Fruit fly (Drosophila melanogaster): Measurements from ENCODE around the gene CG13361.
A peak's percentile ranks its signal among the peaks of the same experiment; 100 is the strongest.

Gene CG13361

DNA sequence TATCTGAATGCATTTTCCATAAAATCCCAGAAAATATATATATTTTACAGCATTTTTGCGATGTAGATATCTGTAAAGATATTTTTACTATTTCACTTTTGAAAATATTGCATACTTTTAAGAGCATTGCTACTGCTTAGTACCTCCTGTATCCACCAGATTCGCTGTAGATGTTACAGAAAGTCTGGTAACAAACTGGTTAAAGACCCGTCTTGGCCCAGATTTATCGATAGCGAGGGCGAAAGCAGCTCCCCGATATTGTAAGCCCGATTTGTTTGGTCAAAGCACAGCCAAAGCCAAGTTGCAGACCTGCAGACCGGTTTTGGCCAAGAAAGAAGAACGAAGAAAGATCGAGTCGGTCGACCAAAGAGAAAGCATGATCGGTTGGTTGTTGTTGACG, 31.0 kb upstream of the CG13361 start, which contains the start of gene tw:
tw (plus strand) TSS at position 291 of the 400 bp plus-strand sequence.
- TF ChIP-seq brk (GFP tag; optimal IDR thresholded peaks at IDR 0.05) (no peak), jim (GFP tag; optimal IDR thresholded peaks at IDR 0.05) (no peak), Myc (optimal IDR thresholded peaks at IDR 0.05) (peak; percentile 54), pan (optimal IDR thresholded peaks at IDR 0.05) (no peak), foxo (GFP tag; optimal IDR thresholded peaks at IDR 0.05) (peak in 1 of 2 experiments; percentile 9), psq (GFP tag; optimal IDR thresholded peaks at IDR 0.05) (peak; percentile 28), Hr83 (GFP tag; optimal IDR thresholded peaks at IDR 0.05; ENCODE audit: poor library complexity, severe bottlenecking) (no peak), Dif (GFP tag; optimal IDR thresholded peaks at IDR 0.05; ENCODE audit: partially characterized antibody) (peak; percentile 31), Abd-B (GFP tag; optimal IDR thresholded peaks at IDR 0.05) (no peak), fru (GFP tag; optimal IDR thresholded peaks at IDR 0.05) (peak; percentile 36)

DNA sequence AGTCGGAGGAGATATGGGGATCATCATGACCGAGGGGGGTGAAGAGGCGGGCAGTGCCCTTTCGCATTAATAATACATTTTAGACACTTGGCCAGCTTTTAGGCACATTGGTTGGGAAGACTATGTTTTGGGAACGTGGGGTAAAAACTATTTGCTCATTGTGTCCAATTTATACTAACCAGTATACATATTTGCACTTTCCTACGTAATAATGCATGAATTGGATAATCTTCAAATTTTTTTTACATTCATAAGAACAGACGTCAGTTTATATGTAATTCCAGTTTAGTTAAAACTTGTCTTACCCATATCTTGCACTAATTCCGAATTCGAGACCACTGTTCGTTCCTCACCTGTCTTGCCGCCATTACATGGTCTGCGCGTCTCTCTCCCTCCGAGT, 25.9 kb upstream of the CG13361 start:
- TF ChIP-seq fru (GFP tag; optimal IDR thresholded peaks at IDR 0.05): peak; percentile 82
- TF ChIP-seq HLH106 (tag; optimal IDR thresholded peaks at IDR 0.05): peak; percentile 58
- TF ChIP-seq br (GFP tag; optimal IDR thresholded peaks at IDR 0.05): peak; percentile 12
- no peak for TF ChIP-seq Dfd (GFP tag; optimal IDR thresholded peaks at IDR 0.05)
- peak; percentile 11 for TF ChIP-seq Hnf4 (GFP tag; optimal IDR thresholded peaks at IDR 0.05)
- no peak for TF ChIP-seq CG32264 (GFP tag; optimal IDR thresholded peaks at IDR 0.05)
- TF ChIP-seq Abd-B (GFP tag; optimal IDR thresholded peaks at IDR 0.05): no peak
- TF ChIP-seq h (GFP tag; optimal IDR thresholded peaks at IDR 0.05): peak; percentile 64
- no peak for TF ChIP-seq Dif (GFP tag; optimal IDR thresholded peaks at IDR 0.05; ENCODE audit: partially characterized antibody)
- no peak for TF ChIP-seq CG9705 (GFP tag; optimal IDR thresholded peaks at IDR 0.05)
- no peak for TF ChIP-seq sage (GFP tag; optimal IDR thresholded peaks at IDR 0.05)
- no peak for TF ChIP-seq dl (GFP tag; optimal IDR thresholded peaks at IDR 0.05; ENCODE audit: insufficient read depth in 1 of 2, partially characterized antibody in 2 of 2)
- peak; percentile 53 for TF ChIP-seq OdsH (GFP tag; optimal IDR thresholded peaks at IDR 0.05)
- TF ChIP-seq woc (GFP tag; optimal IDR thresholded peaks at IDR 0.05): peak; percentile 83
- TF ChIP-seq ey (GFP tag; optimal IDR thresholded peaks at IDR 0.05): peak; percentile 61
- TF ChIP-seq foxo (GFP tag; optimal IDR thresholded peaks at IDR 0.05): peak in 1 of 2 experiments; percentile 75
- peak; percentile 70 for TF ChIP-seq psq (GFP tag; optimal IDR thresholded peaks at IDR 0.05)
- peak; percentile 11 for TF ChIP-seq dmrt93B (GFP tag; optimal IDR thresholded peaks at IDR 0.05)
- peak; percentile 53 for TF ChIP-seq Sp1 (GFP tag; optimal IDR thresholded peaks at IDR 0.05)
- TF ChIP-seq pan (optimal IDR thresholded peaks at IDR 0.05): no peak
- TF ChIP-seq rgr (GFP tag; optimal IDR thresholded peaks at IDR 0.05): peak; percentile 44

DNA sequence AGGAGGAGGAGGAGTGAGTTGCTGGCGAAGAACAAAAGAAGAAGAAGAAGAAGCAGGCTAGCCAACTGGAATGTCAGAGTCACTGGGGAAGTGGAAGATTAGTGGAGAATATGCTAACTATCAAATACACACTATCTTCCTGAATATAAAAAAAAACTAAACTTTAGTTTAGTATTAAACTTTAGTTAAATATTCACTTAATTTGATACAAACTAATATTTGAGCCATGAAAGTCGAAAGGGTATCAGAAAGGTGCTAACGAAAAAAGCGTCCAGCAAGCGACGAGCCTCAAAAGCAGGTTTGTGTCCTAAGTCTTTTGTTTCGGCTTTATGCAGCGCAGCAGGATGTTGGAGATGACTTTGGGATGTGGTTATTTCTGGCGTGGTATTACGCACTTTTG, 21.7 kb upstream of the CG13361 start:
- TF ChIP-seq Jra (GFP tag; optimal IDR thresholded peaks at IDR 0.05): peak; percentile 40
- TF ChIP-seq Dif (GFP tag; optimal IDR thresholded peaks at IDR 0.05; ENCODE audit: partially characterized antibody): no peak
- TF ChIP-seq N (GFP tag; optimal IDR thresholded peaks at IDR 0.05): no peak
- TF ChIP-seq ey (GFP tag; optimal IDR thresholded peaks at IDR 0.05): peak; percentile 74
- no peak for TF ChIP-seq jim (GFP tag; optimal IDR thresholded peaks at IDR 0.05)
- TF ChIP-seq lola (GFP tag; optimal IDR thresholded peaks at IDR 0.05): no peak
- TF ChIP-seq CG9705 (GFP tag; optimal IDR thresholded peaks at IDR 0.05): peak; percentile 26
- peak; percentile 12 for TF ChIP-seq Rel (GFP tag; optimal IDR thresholded peaks at IDR 0.05)
- TF ChIP-seq Rel (tag; optimal IDR thresholded peaks at IDR 0.05): no peak
- TF ChIP-seq Hr83 (GFP tag; optimal IDR thresholded peaks at IDR 0.05; ENCODE audit: poor library complexity, severe bottlenecking): no peak
- no peak for TF ChIP-seq Hr78 (GFP tag; optimal IDR thresholded peaks at IDR 0.05)
- peak; percentile 38 for TF ChIP-seq CG32264 (GFP tag; optimal IDR thresholded peaks at IDR 0.05)
- no peak for TF ChIP-seq pan (optimal IDR thresholded peaks at IDR 0.05)
- peak; percentile 79 for TF ChIP-seq OdsH (GFP tag; optimal IDR thresholded peaks at IDR 0.05)
- TF ChIP-seq Vsx2 (GFP tag; optimal IDR thresholded peaks at IDR 0.05; ENCODE audit: partially characterized antibody): no peak
- TF ChIP-seq HLH106 (tag; optimal IDR thresholded peaks at IDR 0.05): peak; percentile 77
- no peak for TF ChIP-seq Myc (optimal IDR thresholded peaks at IDR 0.05)
- peak; percentile 59 for TF ChIP-seq Hnf4 (GFP tag; optimal IDR thresholded peaks at IDR 0.05)
- TF ChIP-seq woc (GFP tag; optimal IDR thresholded peaks at IDR 0.05): peak; percentile 86
- peak; percentile 50 for TF ChIP-seq brk (GFP tag; optimal IDR thresholded peaks at IDR 0.05)
- no peak for TF ChIP-seq dl (GFP tag; optimal IDR thresholded peaks at IDR 0.05; ENCODE audit: insufficient read depth in 1 of 2, partially characterized antibody in 2 of 2)
- peak; percentile 3 for TF ChIP-seq tai (GFP tag; optimal IDR thresholded peaks at IDR 0.05)
- no peak for TF ChIP-seq Abd-B (GFP tag; optimal IDR thresholded peaks at IDR 0.05)
- no peak for TF ChIP-seq dsf (GFP tag; optimal IDR thresholded peaks at IDR 0.05; ENCODE audit: borderline replicate concordance)
- peak; percentile 54 for TF ChIP-seq dmrt93B (GFP tag; optimal IDR thresholded peaks at IDR 0.05)
- TF ChIP-seq GATAd (GFP tag; optimal IDR thresholded peaks at IDR 0.05): no peak
- TF ChIP-seq sage (GFP tag; optimal IDR thresholded peaks at IDR 0.05): peak; percentile 62
- peak; percentile 87 for TF ChIP-seq h (GFP tag; optimal IDR thresholded peaks at IDR 0.05)
- TF ChIP-seq usp (GFP tag; optimal IDR thresholded peaks at IDR 0.05): no peak
- TF ChIP-seq CrebA (GFP tag; optimal IDR thresholded peaks at IDR 0.05; ENCODE audit: borderline replicate concordance): no peak
- peak in 1 of 2 experiments; percentile 81 for TF ChIP-seq foxo (GFP tag; optimal IDR thresholded peaks at IDR 0.05)
- TF ChIP-seq Mio (GFP tag; optimal IDR thresholded peaks at IDR 0.05): no peak
- TF ChIP-seq rgr (GFP tag; optimal IDR thresholded peaks at IDR 0.05): peak; percentile 79
- peak; percentile 83 for TF ChIP-seq fru (GFP tag; optimal IDR thresholded peaks at IDR 0.05)
- no peak for TF ChIP-seq sv (GFP tag; optimal IDR thresholded peaks at IDR 0.05)
- TF ChIP-seq Sp1 (GFP tag; optimal IDR thresholded peaks at IDR 0.05): peak; percentile 83
- TF ChIP-seq psq (GFP tag; optimal IDR thresholded peaks at IDR 0.05): peak; percentile 74
- TF ChIP-seq br (GFP tag; optimal IDR thresholded peaks at IDR 0.05): peak; percentile 70
- no peak for TF ChIP-seq Dfd (GFP tag; optimal IDR thresholded peaks at IDR 0.05)

All from whole organism, wandering third instar larva.